Worm (Caenorhabditis elegans): ENCODE data around the gene T10H4.13.
"Not testable (repeated sequence)": the region's sequence is repeated elsewhere in the genome, so short reads cannot be mapped to it uniquely, and the experiment has no call there.

T10H4.13 gene

ce11 chrV:15265814-15266213 is 1.5 kb downstream of the T10H4.13 start, which contains the start of gene M01B2.13:
Gene M01B2.13, minus strand, starts transcription at chrV:15265914.
- TF ChIP-seq grh-1 (GFP tag; IDR thresholded peaks at IDR 0.05) (no peak), aly-2 (tag; optimal IDR thresholded peaks at IDR 0.05) (no peak), nhr-47 (tag; optimal IDR thresholded peaks at IDR 0.05) (no peak), lin-39 (tag; optimal IDR thresholded peaks at IDR 0.05) (no peak)

DNA sequence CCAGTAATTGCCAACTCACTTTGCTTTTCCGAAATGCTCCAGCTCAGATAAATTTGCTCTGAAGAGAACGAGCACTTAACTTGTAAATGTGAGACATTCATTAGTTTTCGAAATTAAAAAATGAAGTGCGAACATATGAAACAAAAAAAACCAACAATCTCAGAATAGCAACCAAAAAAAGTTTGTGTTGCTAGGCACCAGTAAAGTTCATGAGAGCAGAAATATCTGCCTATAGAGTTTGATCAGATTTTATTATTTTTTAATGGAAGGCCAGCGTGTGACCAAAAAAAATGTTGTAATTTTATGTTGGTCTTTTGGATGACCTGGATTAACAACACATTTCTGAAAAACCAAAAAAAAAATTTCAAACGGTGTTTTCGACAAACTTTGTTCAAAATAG is 3.2 kb downstream of the T10H4.13 start, which contains the start of gene M01B2.12:
Gene M01B2.12 (minus strand): TSS at position 101 of the 400 bp plus-strand sequence.
- TF ChIP-seq irx-1 (tag; optimal IDR thresholded peaks at IDR 0.05), result no peak
- TF ChIP-seq tlp-1 (tag; optimal IDR thresholded peaks at IDR 0.05), result no peak
- TF ChIP-seq C04F5.9 (tag; optimal IDR thresholded peaks at IDR 0.05), result no peak
- no peak for TF ChIP-seq pax-3 (tag; optimal IDR thresholded peaks at IDR 0.05)
- no peak for TF ChIP-seq fkh-10 (GFP tag; optimal IDR thresholded peaks at IDR 0.05)
- no peak for TF ChIP-seq xbp-1 (tag; optimal IDR thresholded peaks at IDR 0.05)

DNA sequence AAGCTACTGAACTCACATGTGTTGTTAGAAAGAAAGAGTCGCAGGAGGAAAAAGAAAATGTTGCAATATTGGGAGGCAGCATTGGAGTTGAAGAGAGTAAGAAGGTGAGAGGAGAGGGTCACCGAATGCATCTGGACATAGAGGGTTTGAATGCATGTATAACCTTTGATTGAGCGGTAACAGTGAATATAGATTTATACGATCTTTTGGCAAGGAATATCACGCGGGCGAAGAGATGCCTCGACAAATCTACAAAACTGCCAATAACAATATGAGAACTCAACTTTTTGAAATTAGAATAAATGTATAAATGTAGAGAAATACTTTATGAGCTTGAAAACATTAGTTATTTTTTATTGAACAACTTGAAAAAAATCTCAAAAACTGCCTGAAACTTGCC is 5.0 kb downstream of the T10H4.13 start, which contains the start of gene M01B2.10:
Gene M01B2.10 (minus strand): TSS at position 101 of the 400 bp plus-strand sequence.
- TF ChIP-seq alr-1 (tag; optimal IDR thresholded peaks at IDR 0.05; ENCODE audit: borderline replicate concordance); elt-2 (tag; optimal IDR thresholded peaks at IDR 0.05); Y116A8C.19 (tag; optimal IDR thresholded peaks at IDR 0.05; ENCODE audit: borderline replicate concordance): not testable (repeated sequence)

ce11 chrV:15259904-15260303 is 7.4 kb downstream of the T10H4.13 start, which contains the start of gene M01B2.8:
Gene M01B2.8, plus strand, starts transcription at chrV:15260204.
- TF ChIP-seq snu-23 (GFP tag; optimal IDR thresholded peaks at IDR 0.05) (no peak), ceh-90 (tag; optimal IDR thresholded peaks at IDR 0.05) (no peak), nhr-20 (tag; optimal IDR thresholded peaks at IDR 0.05) (no peak), dsc-1 (tag; optimal IDR thresholded peaks at IDR 0.05) (peak; percentile 0), isw-1 (GFP tag; IDR thresholded peaks at IDR 0.05) (no peak), nhr-84 (tag; optimal IDR thresholded peaks at IDR 0.05) (no peak)

- TF ChIP-seq fkh-10 (GFP tag; optimal IDR thresholded peaks at IDR 0.05) (no peak), ceh-8 (GFP tag; optimal IDR thresholded peaks at IDR 0.05) (no peak), lin-39 (tag; optimal IDR thresholded peaks at IDR 0.05) (no peak), C16A3.4 (tag; optimal IDR thresholded peaks at IDR 0.05) (no peak), nhr-77 (tag; optimal IDR thresholded peaks at IDR 0.05) (no peak), nhr-28 (tag; optimal IDR thresholded peaks at IDR 0.05) (no peak), lsy-2 (tag; optimal IDR thresholded peaks at IDR 0.05) (no peak), dsc-1 (tag; optimal IDR thresholded peaks at IDR 0.05) (no peak), nhr-76 (tag; optimal IDR thresholded peaks at IDR 0.05) (no peak), isw-1 (GFP tag; IDR thresholded peaks at IDR 0.05) (no peak), ceh-82 (tag; optimal IDR thresholded peaks at IDR 0.05) (no peak), ceh-63 (GFP tag; optimal IDR thresholded peaks at IDR 0.05) (no peak), snu-23 (GFP tag; optimal IDR thresholded peaks at IDR 0.05) (no peak), ceh-90 (tag; optimal IDR thresholded peaks at IDR 0.05) (no peak), nhr-237 (tag; optimal IDR thresholded peaks at IDR 0.05) (no peak), egl-13 (tag; optimal IDR thresholded peaks at IDR 0.05) (no peak), elt-3 (tag; optimal IDR thresholded peaks at IDR 0.05) (no peak), ets-5 (GFP tag; IDR thresholded peaks at IDR 0.05) (no peak)
Observed at ce11 chrV:15259049-15259448, 8.3 kb downstream of the T10H4.13 start, which contains the start of gene srsx-37. Gene srsx-37, minus strand, starts transcription at chrV:15259149.

- not testable (repeated sequence) for TF ChIP-seq egl-13, irx-1, fkh-8 (tag; optimal IDR thresholded peaks at IDR 0.05)
Observed at ce11 chrV:15256669-15257068, 10.6 kb downstream of the T10H4.13 start, which contains the start of gene srsx-39. Gene srsx-39, minus strand, starts transcription at chrV:15256769.
